Worm (Caenorhabditis elegans): ENCODE data around the gene C06E2.2.

- TF ChIP-seq him-1 (tag; optimal IDR thresholded peaks at IDR 0.05): no peak
- TF ChIP-seq W03F9.2 (tag; optimal IDR thresholded peaks at IDR 0.05): no peak
Observed at ce11 chrX:8869112-8869675, 10.3 kb upstream of the C06E2.2 start, which contains the start of the genes ubc-22 and ubc-21.

All from whole organism, L4/young adult.